Worm (Caenorhabditis elegans) whole organism, young adult: ENCODE data around the gene Y27F2A.6.

ENCODE experiments used
- akir-1 ChIP-seq: fragments of 200-800 bp; sonication (Bioruptor generic); optimal IDR thresholded peaks from 2 replicates; lab custom pipeline; 2018; ENCODE audit warnings: mild to moderate bottlenecking, missing genetic modification characterization, moderate library complexity, missing compliant biosample characterization
- egrh-3 ChIP-seq: fragments of 200-800 bp; sonication (Bioruptor generic); IDR thresholded peaks from 2 replicates; pipeline ENCODE4 v1.3.6; 2022; ENCODE audit warnings: missing genetic modification reagents, missing genetic modification characterization, missing compliant biosample characterization
- hmg-1.2 ChIP-seq: fragments of 200-800 bp; sonication (Bioruptor generic); IDR thresholded peaks from 2 replicates; pipeline ENCODE4 v1.3.6; 2022; ENCODE audit warnings: missing genetic modification reagents, missing genetic modification characterization, missing compliant biosample characterization
- hmg-20 ChIP-seq: fragments of 200-800 bp; sonication (Bioruptor generic); IDR thresholded peaks from 2 replicates; pipeline ENCODE4 v1.3.6; 2022; ENCODE audit warnings: missing genetic modification reagents, missing genetic modification characterization, missing compliant biosample characterization
- lsy-27 ChIP-seq: sonication (generic microtip); optimal IDR thresholded peaks from 2 replicates; lab custom pipeline; 2017; ENCODE audit warnings: missing genetic modification characterization, mild to moderate bottlenecking, missing compliant biosample characterization, antibody characterized with exemption, missing genotype, borderline replicate concordance; ENCODE audit not compliant: insufficient read depth
- madf-10 ChIP-seq: sonication (generic microtip); optimal IDR thresholded peaks from 2 replicates; lab custom pipeline; 2016; ENCODE audit warnings: mild to moderate bottlenecking, missing genetic modification characterization, missing compliant biosample characterization
- nfya-1 ChIP-seq: sonication (generic microtip); optimal IDR thresholded peaks from 2 replicates; lab custom pipeline; 2017; ENCODE audit warnings: antibody characterized with exemption, missing compliant biosample characterization, missing genetic modification characterization, borderline replicate concordance; ENCODE audit not compliant: insufficient read depth
- nhr-120 ChIP-seq: fragments of 200-800 bp; sonication (Bioruptor generic); IDR thresholded peaks from 2 replicates; pipeline ENCODE4 v1.3.6; 2022; ENCODE audit warnings: missing genetic modification characterization, missing compliant biosample characterization
- snpc-1.3 ChIP-seq: sonication (generic microtip); optimal IDR thresholded peaks from 2 replicates; lab custom pipeline; 2017; ENCODE audit warnings: missing genetic modification characterization, mild to moderate bottlenecking, missing compliant biosample characterization, antibody characterized with exemption, moderate library complexity, missing genotype, missing genetic modification reagents; ENCODE audit not compliant: insufficient read depth

ce11 chrII:3148404-3148803, 34.8 kb downstream of the Y27F2A.6 start:
- TF ChIP-seq hmg-1.2 (no peak), egrh-3 (GFP tag; lab: Robert Waterston, UW) (no peak), snpc-1.3 (tag; lab: Kevin White, UChicago) (no peak), hmg-20 (GFP tag; lab: Robert Waterston, UW) (no peak), madf-10 (tag; lab: Kevin White, UChicago) (no peak), akir-1 (GFP tag; lab: Kevin White, UChicago) (no peak), nfya-1 (tag; lab: Kevin White, UChicago) (no peak), nhr-120 (no peak), lsy-27 (tag; lab: Kevin White, UChicago) (no peak)
